Worm (Caenorhabditis elegans) whole organism, mixed stage, embryonic: ENCODE measurements around the gene nlp-21.

Experiments
- M03D4.4 ChIP-seq: sonication (generic microtip); optimal IDR thresholded peaks from 2 replicates; lab custom pipeline; 2017; ENCODE audit warnings: mild to moderate bottlenecking, missing genetic modification characterization, missing compliant biosample characterization
- blmp-1 ChIP-seq: fragments of 150-350 bp; optimal IDR thresholded peaks from 2 replicates; lab custom pipeline; 2014; ENCODE audit warnings: missing biosample characterization, missing genetic modification characterization
- ceh-39 ChIP-seq: fragments of 150-350 bp; optimal IDR thresholded peaks from 2 replicates; lab custom pipeline; 2014; ENCODE audit warnings: missing biosample characterization, missing genetic modification characterization
- ceh-43 ChIP-seq: fragments of 200-800 bp; sonication (Bioruptor generic); optimal IDR thresholded peaks from 2 replicates; lab custom pipeline; 2018; ENCODE audit warnings: mild to moderate bottlenecking, missing genetic modification characterization, moderate library complexity, missing compliant biosample characterization
- ceh-83 ChIP-seq: fragments of 200-800 bp; sonication (Bioruptor generic); optimal IDR thresholded peaks from 2 replicates; lab custom pipeline; 2018; ENCODE audit warnings: mild to moderate bottlenecking, missing genetic modification characterization, missing compliant biosample characterization
- ces-1 ChIP-seq: fragments of 150-350 bp; optimal IDR thresholded peaks from 2 replicates; lab custom pipeline; 2014; ENCODE audit warnings: missing biosample characterization, missing genetic modification reagents, missing genetic modification characterization
- cnd-1 ChIP-seq: fragments of 200-800 bp; sonication (Bioruptor generic); optimal IDR thresholded peaks from 2 replicates; lab custom pipeline; 2018; ENCODE audit warnings: mild to moderate bottlenecking, missing genetic modification characterization, missing compliant biosample characterization
- drap-1 ChIP-seq: fragments of 200-800 bp; sonication (Bioruptor generic); optimal IDR thresholded peaks from 3 replicates; lab custom pipeline; 2018; ENCODE audit warnings: mild to moderate bottlenecking, missing genetic modification characterization, missing compliant biosample characterization
- elt-1 ChIP-seq: sonication (generic microtip); optimal IDR thresholded peaks from 2 replicates; lab custom pipeline; 2017; ENCODE audit warnings: missing genetic modification characterization, mild to moderate bottlenecking, missing compliant biosample characterization, antibody characterized with exemption, moderate library complexity, borderline replicate concordance; ENCODE audit not compliant: insufficient read depth
- flh-1 ChIP-seq: fragments of 200-800 bp; sonication (Bioruptor generic); optimal IDR thresholded peaks from 2 replicates; lab custom pipeline; 2018; ENCODE audit warnings: mild to moderate bottlenecking, missing genetic modification characterization, moderate library complexity, missing compliant biosample characterization
- ham-2 ChIP-seq: fragments of 200-800 bp; sonication (Bioruptor generic); optimal IDR thresholded peaks from 2 replicates; lab custom pipeline; 2018; ENCODE audit warnings: mild to moderate bottlenecking, missing genetic modification characterization, missing compliant biosample characterization
- hlh-1 ChIP-seq: fragments of 150-350 bp; optimal IDR thresholded peaks from 2 replicates; lab custom pipeline; 2014; ENCODE audit warnings: missing biosample characterization, missing genetic modification reagents, missing genetic modification characterization
- lin-13 ChIP-seq: fragments of 150-350 bp; optimal IDR thresholded peaks from 2 replicates; lab custom pipeline; 2014; ENCODE audit warnings: missing biosample characterization, missing genetic modification characterization
- lin-32 ChIP-seq: fragments of 200-800 bp; sonication (Bioruptor generic); optimal IDR thresholded peaks from 2 replicates; lab custom pipeline; 2018; ENCODE audit warnings: mild to moderate bottlenecking, missing genetic modification characterization, missing compliant biosample characterization
- lsy-2 ChIP-seq: fragments of 150-350 bp; optimal IDR thresholded peaks from 2 replicates; lab custom pipeline; 2014; ENCODE audit warnings: missing biosample characterization, missing genetic modification characterization
- mab-5 ChIP-seq: fragments of 150-350 bp; optimal IDR thresholded peaks from 2 replicates; lab custom pipeline; 2014; ENCODE audit warnings: missing biosample characterization, missing genetic modification characterization
- mls-2 ChIP-seq: sonication (generic microtip); optimal IDR thresholded peaks from 2 replicates; lab custom pipeline; 2016; ENCODE audit warnings: mild to moderate bottlenecking, missing genetic modification characterization, moderate library complexity, missing compliant biosample characterization
- nhr-12 ChIP-seq: fragments of 150-350 bp; optimal IDR thresholded peaks from 2 replicates; lab custom pipeline; 2014; ENCODE audit warnings: missing biosample characterization, missing genetic modification characterization
- nhr-2 ChIP-seq: fragments of 150-350 bp; optimal IDR thresholded peaks from 2 replicates; lab custom pipeline; 2014; ENCODE audit warnings: missing biosample characterization, missing genetic modification characterization
- nhr-237 ChIP-seq: fragments of 150-350 bp; optimal IDR thresholded peaks from 2 replicates; lab custom pipeline; 2014; ENCODE audit warnings: missing biosample characterization, missing genetic modification characterization
- nhr-28 ChIP-seq: fragments of 150-350 bp; optimal IDR thresholded peaks from 2 replicates; lab custom pipeline; 2014; ENCODE audit warnings: missing biosample characterization, missing genetic modification characterization
- nhr-76 ChIP-seq: sonication (generic microtip); optimal IDR thresholded peaks from 2 replicates; lab custom pipeline; 2017; ENCODE audit warnings: missing biosample characterization, missing genetic modification characterization
- pha-4 ChIP-seq: fragments of 150-350 bp; optimal IDR thresholded peaks from 2 replicates; lab custom pipeline; 2018; ENCODE audit warnings: missing biosample characterization, missing genetic modification reagents, missing genetic modification characterization
- sem-2 ChIP-seq: fragments of 200-800 bp; sonication (Bioruptor generic); optimal IDR thresholded peaks from 2 replicates; lab custom pipeline; 2018; ENCODE audit warnings: mild to moderate bottlenecking, missing genetic modification characterization, missing compliant biosample characterization
- snpc-4 ChIP-seq: fragments of 150-350 bp; optimal IDR thresholded peaks from 2 replicates; lab custom pipeline; 2014; ENCODE audit warnings: missing biosample characterization, missing genetic modification characterization
- sptf-1 ChIP-seq: sonication (generic microtip); optimal IDR thresholded peaks from 2 replicates; lab custom pipeline; 2017; ENCODE audit warnings: mild to moderate bottlenecking, missing genetic modification characterization, moderate library complexity, missing compliant biosample characterization
- tbx-8 ChIP-seq: fragments of 200-800 bp; sonication (Bioruptor generic); optimal IDR thresholded peaks from 2 replicates; lab custom pipeline; 2018; ENCODE audit warnings: mild to moderate bottlenecking, missing genetic modification characterization, moderate library complexity, missing compliant biosample characterization
- unc-120 ChIP-seq: sonication (generic microtip); optimal IDR thresholded peaks from 2 replicates; lab custom pipeline; 2017; ENCODE audit warnings: missing genetic modification characterization, missing compliant biosample characterization; ENCODE audit not compliant: poor library complexity, severe bottlenecking
- unc-39 ChIP-seq: fragments of 150-350 bp; optimal IDR thresholded peaks from 2 replicates; lab custom pipeline; 2014; ENCODE audit warnings: missing biosample characterization, missing genetic modification characterization
- unc-62 ChIP-seq: fragments of 150-350 bp; optimal IDR thresholded peaks from 2 replicates; lab custom pipeline; 2014; ENCODE audit warnings: missing biosample characterization, missing genetic modification reagents, missing genetic modification characterization
- zip-8 ChIP-seq: fragments of 150-350 bp; optimal IDR thresholded peaks from 2 replicates; lab custom pipeline; 2014; ENCODE audit warnings: missing biosample characterization, missing genetic modification characterization
- ztf-11 ChIP-seq: fragments of 150-350 bp; optimal IDR thresholded peaks from 2 replicates; lab custom pipeline; 2014; ENCODE audit warnings: missing biosample characterization, missing genetic modification characterization

The nlp-21 gene

DNA sequence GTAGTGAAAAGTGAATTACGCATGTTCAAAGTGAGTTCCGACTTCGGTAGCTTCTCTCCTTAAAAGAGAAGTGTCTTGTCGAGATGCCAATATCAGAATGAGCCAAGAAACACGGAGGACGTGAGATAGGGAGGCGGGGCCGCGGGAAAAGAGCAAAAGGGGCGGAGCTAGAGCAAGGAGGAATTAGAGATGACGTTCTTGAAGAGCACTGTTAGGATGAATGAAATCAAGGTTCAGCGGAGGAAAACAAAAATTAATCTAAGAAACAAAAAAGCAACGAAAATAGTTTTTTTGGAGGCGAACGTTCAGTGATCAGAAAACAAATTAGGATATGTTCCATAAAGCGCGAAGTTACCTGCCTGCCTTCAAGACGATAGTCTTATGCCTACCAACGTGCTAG, at the start of gene nlp-21:
nlp-21 (minus strand) TSS at position 101 of the 400 bp plus-strand sequence.
- TF ChIP-seq ceh-43 (GFP tag; lab: Kevin White, UChicago) (no peak), zip-8 (tag; lab: Kevin White, UChicago) (no peak), unc-39 (tag; lab: Kevin White, UChicago) (no peak), cnd-1 (tag; lab: Kevin White, UChicago) (no peak), lsy-2 (tag; lab: Kevin White, UChicago) (no peak), M03D4.4 (no peak), ham-2 (GFP tag; lab: Kevin White, UChicago) (no peak), elt-1 (tag; lab: Kevin White, UChicago) (no peak), nhr-76 (tag; lab: Kevin White, UChicago) (no peak), flh-1 (GFP tag; lab: Kevin White, UChicago) (no peak), sptf-1 (tag; lab: Kevin White, UChicago) (no peak), mab-5 (tag; lab: Kevin White, UChicago) (no peak), tbx-8 (GFP tag; lab: Kevin White, UChicago) (no peak), nhr-12 (no peak), snpc-4 (tag; lab: Kevin White, UChicago) (no peak), lin-13 (no peak), ceh-39 (tag; lab: Kevin White, UChicago) (no peak), sem-2 (GFP tag; lab: Kevin White, UChicago) (no peak), blmp-1 (tag; lab: Kevin White, UChicago) (no peak)

DNA sequence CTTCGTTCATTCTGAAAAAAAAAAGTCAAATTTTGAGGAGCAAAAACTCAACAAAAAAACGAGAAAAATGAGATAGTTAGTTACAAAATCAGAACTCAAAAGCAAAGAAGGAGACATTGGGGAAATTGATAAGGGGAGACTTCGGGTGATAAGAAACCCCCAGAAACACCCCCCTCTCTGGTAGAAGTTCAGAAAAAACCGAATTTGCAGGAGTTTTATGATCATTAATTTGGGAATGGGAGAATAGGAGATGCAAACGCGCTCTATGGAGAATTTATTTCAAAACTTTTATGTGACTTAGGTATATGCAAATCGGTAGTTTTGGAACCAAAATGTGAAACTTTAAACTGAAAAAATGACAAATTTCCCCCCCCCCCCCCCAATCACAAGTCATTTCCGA, 49.5 kb upstream of the nlp-21 start, which contains the start of gene sbp-1:
sbp-1 (minus strand) TSS at position 11 of the 400 bp plus-strand sequence.
- TF ChIP-seq nhr-2 (tag; lab: Kevin White, UChicago) (no peak), ceh-39 (tag; lab: Kevin White, UChicago) (no peak), sem-2 (GFP tag; lab: Kevin White, UChicago) (no peak), pha-4 (no peak), lin-13 (no peak), ceh-83 (GFP tag; lab: Kevin White, UChicago) (no peak), ces-1 (no peak), hlh-1 (tag; lab: Kevin White, UChicago) (no peak)
- TF ChIP-seq, all 35 proteins: peak for 0

DNA sequence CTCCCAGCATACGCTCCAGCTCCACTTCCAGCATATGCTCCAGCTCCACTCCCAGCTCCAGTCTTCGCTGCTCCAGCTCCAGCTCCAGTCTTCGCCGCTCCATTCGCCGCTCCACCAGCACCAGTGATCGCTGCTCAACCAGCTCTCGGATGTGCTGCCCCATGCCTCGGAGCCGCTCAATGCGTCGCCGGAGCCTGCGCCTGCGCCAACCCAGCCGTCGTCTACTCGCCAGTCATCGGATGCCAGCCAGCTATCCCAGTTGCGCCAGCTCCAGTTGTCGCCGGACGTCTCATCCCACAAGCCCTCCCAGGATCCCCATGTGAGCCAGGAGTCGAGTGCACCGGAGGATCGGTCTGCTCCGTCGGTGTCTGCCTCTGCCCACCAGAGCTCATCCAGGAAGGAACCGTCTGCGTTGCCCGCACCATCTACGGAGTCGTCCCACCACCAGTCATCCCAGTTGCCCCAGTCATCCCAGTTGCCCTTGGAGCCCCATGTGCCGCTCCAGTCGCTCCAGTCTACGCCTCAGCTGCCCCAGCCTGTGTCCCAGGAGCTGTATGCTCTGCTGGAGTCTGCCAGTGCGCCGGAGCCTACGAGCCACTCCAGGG, 34.6 kb upstream of the nlp-21 start:
- TF ChIP-seq snpc-4 (tag; lab: Kevin White, UChicago): no peak
- TF ChIP-seq, all 35 proteins: peak for 0

ce11 chrIII:11426906-11427305, 33.8 kb upstream of the nlp-21 start, which contains the start of gene idpc-1:
TSS of gene idpc-1 (plus strand) at chrIII:11427206.
- TF ChIP-seq ztf-11 (tag; lab: Kevin White, UChicago) (no peak), ceh-83 (GFP tag; lab: Kevin White, UChicago) (no peak), nhr-237 (tag; lab: Kevin White, UChicago) (no peak), mls-2 (tag; lab: Kevin White, UChicago) (no peak), pha-4 (no peak), sptf-1 (tag; lab: Kevin White, UChicago) (no peak), sem-2 (GFP tag; lab: Kevin White, UChicago) (no peak), zip-8 (tag; lab: Kevin White, UChicago) (no peak), ces-1 (no peak), ham-2 (GFP tag; lab: Kevin White, UChicago) (no peak), unc-62 (GFP tag; lab: Kevin White, UChicago) (no peak), unc-39 (tag; lab: Kevin White, UChicago) (no peak)

DNA sequence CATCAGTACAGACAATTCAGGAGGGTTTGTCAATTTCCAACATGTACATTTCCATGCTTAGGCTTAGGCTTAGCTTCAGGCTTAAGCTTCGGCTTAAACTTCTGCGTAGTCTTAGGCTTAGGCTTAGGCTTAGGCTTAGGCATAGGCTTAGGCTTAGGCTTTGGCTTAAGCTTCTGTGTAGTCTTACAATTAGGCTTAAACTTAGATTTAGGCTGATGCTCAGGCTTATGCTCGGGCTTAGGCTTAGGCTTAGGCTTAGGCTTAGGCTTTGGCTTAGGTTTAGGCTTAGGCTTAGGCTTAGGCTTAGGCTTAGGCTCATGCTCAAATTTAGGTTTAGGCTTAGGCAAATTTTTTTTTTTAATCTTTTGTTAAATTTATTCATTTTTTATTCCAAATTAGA, 31.8 kb upstream of the nlp-21 start:
- no peak for TF ChIP-seq flh-1 (GFP tag; lab: Kevin White, UChicago)
- TF ChIP-seq unc-120 (tag; lab: Kevin White, UChicago): no peak
- TF ChIP-seq nhr-12: no peak
- TF ChIP-seq M03D4.4: no peak

DNA sequence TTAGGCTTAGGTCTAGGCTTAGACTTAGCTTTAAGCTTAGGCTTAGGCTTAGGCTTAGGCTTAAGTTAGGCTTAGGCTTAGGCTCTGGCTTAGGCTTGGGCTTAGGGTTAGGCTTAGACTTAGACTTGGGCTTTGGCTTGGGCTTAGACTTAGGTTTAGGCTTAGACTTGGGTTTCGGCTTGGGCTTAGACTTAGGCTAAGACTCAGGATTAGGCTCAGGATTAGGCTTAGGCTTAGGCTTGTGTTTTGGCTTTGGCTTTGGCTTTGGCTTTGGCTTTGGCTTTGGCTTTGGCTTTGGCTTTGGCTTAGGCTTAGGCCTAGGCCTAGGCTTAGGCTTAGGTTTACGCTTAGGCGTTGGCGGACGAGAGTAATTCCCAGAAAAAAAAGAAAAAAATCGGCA, 26.5 kb upstream of the nlp-21 start:
- TF ChIP-seq ham-2 (GFP tag; lab: Kevin White, UChicago): no peak
- TF ChIP-seq ces-1: no peak
- TF ChIP-seq blmp-1 (tag; lab: Kevin White, UChicago): no peak
- TF ChIP-seq unc-120 (tag; lab: Kevin White, UChicago): no peak
- TF ChIP-seq unc-39 (tag; lab: Kevin White, UChicago): no peak
- TF ChIP-seq drap-1: no peak
- TF ChIP-seq nhr-12: no peak
- no peak for TF ChIP-seq zip-8 (tag; lab: Kevin White, UChicago)
- TF ChIP-seq lsy-2 (tag; lab: Kevin White, UChicago): no peak
- TF ChIP-seq lin-32 (GFP tag; lab: Kevin White, UChicago): no peak
- TF ChIP-seq tbx-8 (GFP tag; lab: Kevin White, UChicago): no peak
- no peak for TF ChIP-seq cnd-1 (tag; lab: Kevin White, UChicago)
- TF ChIP-seq M03D4.4: no peak
- TF ChIP-seq hlh-1 (tag; lab: Kevin White, UChicago): no peak
- no peak for TF ChIP-seq nhr-28
- TF ChIP-seq unc-62 (GFP tag; lab: Kevin White, UChicago): no peak
- no peak for TF ChIP-seq sem-2 (GFP tag; lab: Kevin White, UChicago)
- no peak for TF ChIP-seq mls-2 (tag; lab: Kevin White, UChicago)
